Fruit fly (Drosophila melanogaster) whole organism, wandering third instar larva: ENCODE measurements around the gene PXo.

Source experiments
- Abd-B ChIP-seq: fragments of >200 bp; optimal IDR thresholded peaks from 2 replicates; lab custom pipeline; 2017; ENCODE audit warnings: missing biosample characterization, missing genetic modification characterization
- CG9705 ChIP-seq: fragments of 200-800 bp; sonication (Bioruptor generic); optimal IDR thresholded peaks from 2 replicates; lab custom pipeline; 2018; ENCODE audit warnings: missing biosample characterization, mild to moderate bottlenecking, missing genetic modification characterization
- CrebA ChIP-seq: fragments of 200-800 bp; sonication (Bioruptor generic); optimal IDR thresholded peaks from 2 replicates; lab custom pipeline; 2016; ENCODE audit warnings: missing biosample characterization, mild to moderate bottlenecking, missing genetic modification characterization, borderline replicate concordance
- Dfd ChIP-seq: fragments of >200 bp; optimal IDR thresholded peaks from 2 replicates; lab custom pipeline; 2017; ENCODE audit warnings: missing biosample characterization, missing genetic modification characterization
- Dif ChIP-seq: fragments of 200-275, 200-300 bp; sonication (Bioruptor generic); optimal IDR thresholded peaks from 2 replicates; lab custom pipeline; 2018; ENCODE audit warnings: missing biosample characterization, missing genetic modification characterization; ENCODE audit not compliant: partially characterized antibody
- GATAd ChIP-seq: sonication (Bioruptor generic); optimal IDR thresholded peaks from 2 replicates; lab custom pipeline; 2016; ENCODE audit warnings: missing biosample characterization, missing genetic modification characterization
- HLH106 ChIP-seq: fragments of 200-800 bp; optimal IDR thresholded peaks from 3 replicates; lab custom pipeline; 2019; ENCODE audit warnings: missing biosample characterization, mild to moderate bottlenecking, missing genetic modification characterization, moderate library complexity
- Hnf4 ChIP-seq: fragments of 200-800 bp; sonication (Bioruptor generic); optimal IDR thresholded peaks from 2 replicates; lab custom pipeline; 2016; ENCODE audit warnings: missing biosample characterization, mild to moderate bottlenecking, missing genetic modification characterization
- Hr78 ChIP-seq: fragments of >200 bp; optimal IDR thresholded peaks from 2 replicates; lab custom pipeline; 2017; ENCODE audit warnings: missing biosample characterization, missing genetic modification characterization
- Hr83 ChIP-seq: fragments of 200-300 bp; sonication (Bioruptor generic); optimal IDR thresholded peaks from 2 replicates; lab custom pipeline; 2016; ENCODE audit warnings: missing biosample characterization, mild to moderate bottlenecking, missing genetic modification characterization, moderate library complexity; ENCODE audit not compliant: poor library complexity, severe bottlenecking
- Jra ChIP-seq: sonication (Bioruptor generic); optimal IDR thresholded peaks from 2 replicates; lab custom pipeline; 2016; ENCODE audit warnings: missing biosample characterization, missing genetic modification characterization
- Mio ChIP-seq: sonication (Bioruptor generic); optimal IDR thresholded peaks from 2 replicates; lab custom pipeline; 2016; ENCODE audit warnings: missing biosample characterization, missing genetic modification characterization
- Myc ChIP-seq: fragments of >200 bp; optimal IDR thresholded peaks from 2 replicates; lab custom pipeline; 2017
- OdsH ChIP-seq: fragments of 200-800 bp; sonication (Bioruptor generic); optimal IDR thresholded peaks from 2 replicates; lab custom pipeline; 2016; ENCODE audit warnings: missing biosample characterization, mild to moderate bottlenecking, missing genetic modification characterization
- Rel ChIP-seq, 2 experiments: fragments of 200-800 bp; sonication (Bioruptor generic) in 1 of 2; optimal IDR thresholded peaks; 2 replicates in 1 of 2; 3 replicates in 1 of 2; lab custom pipeline; 2016 to 2019; ENCODE audit warnings: mild to moderate bottlenecking in 2 of 2, missing biosample characterization in 2 of 2, missing genetic modification characterization in 2 of 2, moderate library complexity in 1 of 2
- Sp1 ChIP-seq: fragments of 200-800 bp; sonication (Bioruptor generic); optimal IDR thresholded peaks from 3 replicates; lab custom pipeline; 2019; ENCODE audit warnings: missing biosample characterization, mild to moderate bottlenecking, missing genetic modification characterization, moderate library complexity
- Vsx2 ChIP-seq: fragments of 200-300, 225-300 bp; sonication (Bioruptor generic); optimal IDR thresholded peaks from 2 replicates; lab custom pipeline; 2018; ENCODE audit warnings: missing biosample characterization, missing genetic modification characterization; ENCODE audit not compliant: partially characterized antibody
- br ChIP-seq: fragments of 200-800 bp; sonication (Bioruptor generic); optimal IDR thresholded peaks from 2 replicates; lab custom pipeline; 2016; ENCODE audit warnings: missing biosample characterization, missing genetic modification characterization
- brk ChIP-seq: fragments of 200-800 bp; sonication (Bioruptor generic); optimal IDR thresholded peaks from 2 replicates; lab custom pipeline; 2016; ENCODE audit warnings: missing biosample characterization, mild to moderate bottlenecking, missing genetic modification characterization
- dl ChIP-seq, 2 experiments: fragments of 175-275, 200-275 bp in 1 of 2; fragments of 200-275 bp in 1 of 2; sonication (Bioruptor generic); optimal IDR thresholded peaks; lab custom pipeline; 2018; ENCODE audit warnings: mild to moderate bottlenecking in 2 of 2, missing biosample characterization in 2 of 2, missing genetic modification characterization in 2 of 2, moderate library complexity in 2 of 2; ENCODE audit not compliant: partially characterized antibody in 2 of 2, insufficient read depth in 1 of 2
- dmrt93B ChIP-seq: fragments of 200-800 bp; sonication (Bioruptor generic); optimal IDR thresholded peaks from 2 replicates; lab custom pipeline; 2018; ENCODE audit warnings: missing biosample characterization, mild to moderate bottlenecking, missing genetic modification characterization
- dsf ChIP-seq: sonication (Bioruptor generic); optimal IDR thresholded peaks from 2 replicates; lab custom pipeline; 2016; ENCODE audit warnings: missing biosample characterization, missing genetic modification characterization, borderline replicate concordance
- ey ChIP-seq: fragments of 200-800 bp; sonication (Bioruptor generic); optimal IDR thresholded peaks from 2 replicates; lab custom pipeline; 2016; ENCODE audit warnings: missing biosample characterization, missing genetic modification characterization
- foxo ChIP-seq, 2 experiments: fragments of 200-800 bp; sonication (Bioruptor generic); optimal IDR thresholded peaks; 2 replicates in 1 of 2; 3 replicates in 1 of 2; lab custom pipeline; 2016 to 2017; ENCODE audit warnings: missing biosample characterization in 2 of 2, missing genetic modification characterization in 2 of 2
- fru ChIP-seq: fragments of 200-800 bp; sonication (Bioruptor generic); optimal IDR thresholded peaks from 3 replicates; lab custom pipeline; 2016; ENCODE audit warnings: missing biosample characterization, mild to moderate bottlenecking, missing genetic modification characterization
- h ChIP-seq: fragments of 200-800 bp; sonication (Bioruptor generic); optimal IDR thresholded peaks from 3 replicates; lab custom pipeline; 2016; ENCODE audit warnings: missing biosample characterization, mild to moderate bottlenecking, missing genetic modification characterization
- jim ChIP-seq: fragments of 175-275, 200-325 bp; sonication (Bioruptor generic); optimal IDR thresholded peaks from 2 replicates; lab custom pipeline; 2016; ENCODE audit warnings: missing biosample characterization, mild to moderate bottlenecking, missing genetic modification characterization
- pan ChIP-seq: fragments of >200 bp; optimal IDR thresholded peaks from 2 replicates; lab custom pipeline; 2017
- rgr ChIP-seq: fragments of 200-800 bp; sonication (Bioruptor generic); optimal IDR thresholded peaks from 3 replicates; lab custom pipeline; 2016; ENCODE audit warnings: missing biosample characterization, mild to moderate bottlenecking, missing genetic modification characterization
- sage ChIP-seq: fragments of 200-800 bp; sonication (Bioruptor generic); optimal IDR thresholded peaks from 2 replicates; lab custom pipeline; 2016; ENCODE audit warnings: missing biosample characterization, mild to moderate bottlenecking, missing genetic modification characterization
- sv ChIP-seq: fragments of 200-800 bp; sonication (Bioruptor generic); optimal IDR thresholded peaks from 3 replicates; lab custom pipeline; 2016; ENCODE audit warnings: missing biosample characterization, missing genetic modification characterization
- usp ChIP-seq: fragments of >200 bp; optimal IDR thresholded peaks from 2 replicates; lab custom pipeline; 2017; ENCODE audit warnings: missing biosample characterization, missing genetic modification characterization
- woc ChIP-seq: sonication (Bioruptor generic); optimal IDR thresholded peaks from 2 replicates; lab custom pipeline; 2016; ENCODE audit warnings: missing biosample characterization, mild to moderate bottlenecking, missing genetic modification characterization

The PXo gene

DNA sequence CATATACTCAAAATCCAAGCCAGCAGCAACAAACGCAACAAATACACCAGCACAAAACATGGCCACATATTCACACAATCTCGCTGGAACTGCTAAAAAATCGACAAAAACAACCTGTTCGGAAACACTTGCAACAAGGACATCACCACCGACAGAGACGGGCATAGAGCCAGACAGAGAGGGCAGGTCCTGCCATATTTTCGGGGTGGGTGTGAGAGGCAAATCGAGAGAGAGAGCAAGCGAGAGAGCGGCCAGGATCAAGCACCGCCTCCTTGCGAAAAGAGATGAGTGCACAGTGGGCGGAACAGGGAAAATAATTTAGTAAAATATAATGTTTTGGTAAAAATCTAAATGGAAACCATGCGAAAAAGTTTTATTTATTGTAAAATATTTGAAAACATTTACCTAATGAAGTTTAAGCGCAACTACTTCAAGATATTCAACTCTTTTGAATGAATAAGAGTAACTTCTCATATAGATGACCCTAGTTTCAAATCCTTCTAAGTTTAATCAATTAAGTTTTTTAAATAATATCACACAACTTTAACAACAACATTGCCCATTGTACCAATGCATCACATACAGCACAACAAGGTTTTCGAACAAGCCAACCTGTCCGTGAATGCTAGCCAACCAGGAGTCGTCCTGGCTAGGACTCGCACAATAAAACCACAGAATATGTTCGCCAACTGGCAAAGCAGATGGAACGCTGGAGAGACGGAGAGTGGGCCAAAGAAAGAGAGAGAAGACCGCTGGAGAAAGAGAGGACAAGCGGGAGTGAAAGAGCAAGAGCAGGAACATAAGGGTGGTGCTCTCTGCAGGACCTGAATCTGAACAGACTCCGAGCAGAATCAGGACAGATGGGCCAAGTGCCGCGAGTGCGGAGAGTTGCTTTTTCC lies 39.6 kb downstream of the PXo start:
- peak; percentile 22 for TF ChIP-seq fru (GFP tag; lab: Kevin White, UChicago)
- no peak for TF ChIP-seq dmrt93B (GFP tag; lab: Kevin White, UChicago)
- TF ChIP-seq Mio (GFP tag; lab: Kevin White, UChicago): no peak
- no peak for TF ChIP-seq usp
- no peak for TF ChIP-seq Dfd
- TF ChIP-seq Abd-B (GFP tag; lab: Kevin White, UChicago): no peak
- peak; percentile 45 for TF ChIP-seq ey (GFP tag; lab: Kevin White, UChicago)
- no peak for TF ChIP-seq Sp1 (GFP tag; lab: Kevin White, UChicago)
- TF ChIP-seq OdsH: peak; percentile 47
- TF ChIP-seq pan (lab: Kevin White, UChicago): no peak
- peak; percentile 31 for TF ChIP-seq rgr
- TF ChIP-seq dsf (GFP tag; lab: Kevin White, UChicago): no peak
- TF ChIP-seq sv (GFP tag; lab: Kevin White, UChicago): peak; percentile 35
- TF ChIP-seq Hnf4 (GFP tag; lab: Kevin White, UChicago): no peak
- no peak for TF ChIP-seq Jra (GFP tag; lab: Kevin White, UChicago)
- TF ChIP-seq foxo (GFP tag; optimal IDR thresholded peaks at IDR 0.05; lab: Kevin White, UChicago): no peak
- TF ChIP-seq Dif (GFP tag; lab: Kevin White, UChicago): no peak
- peak; percentile 37 for TF ChIP-seq h (GFP tag; lab: Kevin White, UChicago)
- no peak for TF ChIP-seq brk (GFP tag; lab: Kevin White, UChicago)
- TF ChIP-seq CG9705: no peak
- peak; percentile 40 for TF ChIP-seq woc (GFP tag; lab: Kevin White, UChicago)

dm6 chr3L:5878734-5879291 lies 42.3 kb downstream of the PXo start:
- TF ChIP-seq CG9705: no peak
- TF ChIP-seq Vsx2 (GFP tag; lab: Kevin White, UChicago): no peak
- TF ChIP-seq Rel (GFP tag; optimal IDR thresholded peaks at IDR 0.05; lab: Kevin White, UChicago): no peak
- TF ChIP-seq Rel (tag; optimal IDR thresholded peaks at IDR 0.05; lab: Kevin White, UChicago): no peak
- TF ChIP-seq CrebA (GFP tag; lab: Kevin White, UChicago): no peak
- TF ChIP-seq Myc (lab: Kevin White, UChicago): no peak
- no peak for TF ChIP-seq Hr83
- TF ChIP-seq brk (GFP tag; lab: Kevin White, UChicago): no peak
- no peak for TF ChIP-seq br (GFP tag; lab: Kevin White, UChicago)
- no peak for TF ChIP-seq GATAd
- no peak for TF ChIP-seq Jra (GFP tag; lab: Kevin White, UChicago)
- no peak for TF ChIP-seq sage
- TF ChIP-seq Mio (GFP tag; lab: Kevin White, UChicago): no peak
- TF ChIP-seq Dfd: no peak
- no peak for TF ChIP-seq Dif (GFP tag; lab: Kevin White, UChicago)
- no peak for TF ChIP-seq Hnf4 (GFP tag; lab: Kevin White, UChicago)
- no peak for TF ChIP-seq dl (GFP tag; optimal IDR thresholded peaks at IDR 0.05; lab: Kevin White, UChicago; ENCODE audit: insufficient read depth in 1 of 2, partially characterized antibody in 2 of 2)
- no peak for TF ChIP-seq Hr78 (GFP tag; lab: Kevin White, UChicago)
- no peak for TF ChIP-seq HLH106 (tag; lab: Kevin White, UChicago)

dm6 chr3L:5873011-5873410 lies 48.1 kb downstream of the PXo start, which contains the start of gene CG18586:
TSS of gene CG18586 (plus strand) at chr3L:5873311.
- no peak for TF ChIP-seq brk (GFP tag; lab: Kevin White, UChicago)
- no peak for TF ChIP-seq woc (GFP tag; lab: Kevin White, UChicago)
- no peak for TF ChIP-seq OdsH
- TF ChIP-seq fru (GFP tag; lab: Kevin White, UChicago): no peak
- no peak for TF ChIP-seq sage
- TF ChIP-seq Hr78 (GFP tag; lab: Kevin White, UChicago): no peak
- no peak for TF ChIP-seq jim
- no peak for TF ChIP-seq Sp1 (GFP tag; lab: Kevin White, UChicago)
- TF ChIP-seq Abd-B (GFP tag; lab: Kevin White, UChicago): no peak
- no peak for TF ChIP-seq br (GFP tag; lab: Kevin White, UChicago)
- TF ChIP-seq rgr: no peak
- no peak for TF ChIP-seq ey (GFP tag; lab: Kevin White, UChicago)
- TF ChIP-seq CrebA (GFP tag; lab: Kevin White, UChicago): no peak
- no peak for TF ChIP-seq dmrt93B (GFP tag; lab: Kevin White, UChicago)
- TF ChIP-seq sv (GFP tag; lab: Kevin White, UChicago): no peak
